Fruit fly (Drosophila melanogaster) whole organism, adult: ENCODE data around the gene CG14811.

Experiments used
- CG14711 ChIP-seq: fragments of 200-800 bp; sonication (Bioruptor generic); optimal IDR thresholded peaks from 2 replicates; lab custom pipeline; 2018; ENCODE audit warnings: missing biosample characterization, mild to moderate bottlenecking, missing genetic modification characterization, moderate library complexity
- CG5204 ChIP-seq: fragments of 200-800 bp; sonication (Bioruptor generic); optimal IDR thresholded peaks from 2 replicates; lab custom pipeline; 2016; ENCODE audit warnings: missing biosample characterization, missing genetic modification characterization
- CG7101 ChIP-seq: fragments of 200-800 bp; sonication (Bioruptor generic); optimal IDR thresholded peaks from 2 replicates; lab custom pipeline; 2018; ENCODE audit warnings: missing biosample characterization, mild to moderate bottlenecking, missing genetic modification characterization, moderate library complexity
- Hr96 ChIP-seq: fragments of 200-800 bp; sonication (Bioruptor generic); optimal IDR thresholded peaks from 2 replicates; lab custom pipeline; 2016; ENCODE audit warnings: missing biosample characterization, missing genetic modification characterization
- cic ChIP-seq: fragments of 200-800 bp; sonication (Bioruptor generic); optimal IDR thresholded peaks from 2 replicates; lab custom pipeline; 2017; ENCODE audit warnings: missing biosample characterization, mild to moderate bottlenecking, missing genetic modification characterization, moderate library complexity
- kay ChIP-seq: fragments of 200-800 bp; sonication (Bioruptor generic); peaks from one replicate; lab custom pipeline; 2016; ENCODE audit warnings: missing biosample characterization, missing genetic modification characterization, borderline replicate concordance
- ovo ChIP-seq: fragments of 200-800 bp; sonication (Bioruptor generic); optimal IDR thresholded peaks from 2 replicates; lab custom pipeline; 2016; ENCODE audit warnings: missing biosample characterization, missing genetic modification characterization
- toe ChIP-seq: fragments of 200-800 bp; sonication (Bioruptor generic); optimal IDR thresholded peaks from 2 replicates; lab custom pipeline; 2016; ENCODE audit warnings: missing biosample characterization, missing genetic modification characterization

- TF ChIP-seq kay: no peak
- no peak for TF ChIP-seq CG14711 (tag; lab: Kevin White, UChicago)
- TF ChIP-seq ovo: no peak
- TF ChIP-seq Hr96: no peak
- TF ChIP-seq CG5204 (GFP tag; lab: Kevin White, UChicago): no peak
- no peak for TF ChIP-seq toe (GFP tag; lab: Kevin White, UChicago)
- TF ChIP-seq CG7101 (tag; lab: Kevin White, UChicago): no peak
- no peak for TF ChIP-seq cic (GFP tag; lab: Kevin White, UChicago)
These were observed 25.6 kb upstream of the CG14811 start for dm6 chrX:1847735-1848134.
